Worm (Caenorhabditis elegans) whole organism, young adult: ENCODE data around the gene nhr-146.

Source experiments
- C17E4.6 ChIP-seq: fragments of 200-800 bp; sonication (Bioruptor generic); IDR thresholded peaks from 2 replicates; pipeline ENCODE4 v1.3.6; 2022; ENCODE audit warnings: missing genetic modification reagents, missing genetic modification characterization, missing compliant biosample characterization
- D2030.7 ChIP-seq: fragments of 200-800 bp; sonication (Bioruptor generic); IDR thresholded peaks from 2 replicates; pipeline ENCODE4 v1.3.6; 2022; ENCODE audit warnings: missing genetic modification reagents, missing genetic modification characterization, missing compliant biosample characterization
- F33H1.4 ChIP-seq: fragments of 200-800 bp; sonication (Bioruptor generic); IDR thresholded peaks from 2 replicates; pipeline ENCODE4 v1.3.6; 2022; ENCODE audit warnings: missing genetic modification reagents, missing genetic modification characterization, missing compliant biosample characterization
- F55B11.4 ChIP-seq: sonication (generic microtip); optimal IDR thresholded peaks from 2 replicates; lab custom pipeline; 2016; ENCODE audit warnings: missing compliant biosample characterization, missing genetic modification characterization, borderline replicate concordance; ENCODE audit not compliant: insufficient read depth
- F57C9.4 ChIP-seq: sonication (generic microtip); optimal IDR thresholded peaks from 2 replicates; lab custom pipeline; 2017; ENCODE audit warnings: mild to moderate bottlenecking, missing genetic modification characterization, missing compliant biosample characterization
- K12H6.12 ChIP-seq: fragments of 200-800 bp; sonication (Bioruptor generic); optimal IDR thresholded peaks from 2 replicates; lab custom pipeline; 2018; ENCODE audit warnings: mild to moderate bottlenecking, missing genetic modification characterization, missing compliant biosample characterization
- ZK185.1 ChIP-seq: sonication (generic microtip); optimal IDR thresholded peaks from 2 replicates; lab custom pipeline; 2016; ENCODE audit warnings: mild to moderate bottlenecking, missing genetic modification characterization, missing compliant biosample characterization; ENCODE audit not compliant: poor library complexity, severe bottlenecking
- akir-1 ChIP-seq: fragments of 200-800 bp; sonication (Bioruptor generic); optimal IDR thresholded peaks from 2 replicates; lab custom pipeline; 2018; ENCODE audit warnings: mild to moderate bottlenecking, missing genetic modification characterization, moderate library complexity, missing compliant biosample characterization
- atf-7 ChIP-seq: sonication (generic microtip); optimal IDR thresholded peaks from 2 replicates; lab custom pipeline; 2017; ENCODE audit warnings: mild to moderate bottlenecking, missing genetic modification characterization, missing compliant biosample characterization
- athp-1 ChIP-seq: sonication (generic microtip); optimal IDR thresholded peaks from 2 replicates; lab custom pipeline; 2017; ENCODE audit warnings: mild to moderate bottlenecking, missing genetic modification characterization, missing compliant biosample characterization
- bed-1 ChIP-seq: fragments of 200-800 bp; sonication (Bioruptor generic); IDR thresholded peaks from 2 replicates; pipeline ENCODE4 v1.3.6; 2022; ENCODE audit warnings: missing genetic modification reagents, missing genetic modification characterization, missing compliant biosample characterization
- bed-2 ChIP-seq: fragments of 200-800 bp; sonication (Bioruptor generic); IDR thresholded peaks from 2 replicates; pipeline ENCODE4 v1.3.6; 2022; ENCODE audit warnings: missing genetic modification reagents, missing genetic modification characterization, missing compliant biosample characterization
- cebp-1 ChIP-seq, 2 experiments: fragments of 200-800 bp in 1 of 2; sonication (Bioruptor generic) in 1 of 2; sonication (generic microtip) in 1 of 2; IDR thresholded peaks in 1 of 2; optimal IDR thresholded peaks in 1 of 2; 2 replicates each; pipeline versions ENCODE4 v1.3.6 to Lab custom; 2017 to 2022; ENCODE audit warnings: missing compliant biosample characterization in 2 of 2, missing genetic modification characterization in 2 of 2, mild to moderate bottlenecking in 1 of 2, missing genetic modification reagents in 1 of 2, moderate library complexity in 1 of 2
- ceh-27 ChIP-seq: fragments of 200-800 bp; sonication (Bioruptor generic); optimal IDR thresholded peaks from 2 replicates; lab custom pipeline; 2018; ENCODE audit warnings: mild to moderate bottlenecking, missing genetic modification characterization, moderate library complexity, missing compliant biosample characterization
- ceh-58 ChIP-seq: fragments of 200-800 bp; sonication (Bioruptor generic); IDR thresholded peaks from 2 replicates; pipeline ENCODE4 v1.3.6; 2022; ENCODE audit warnings: missing genetic modification characterization, missing compliant biosample characterization
- chd-7 ChIP-seq: sonication (generic microtip); optimal IDR thresholded peaks from 2 replicates; lab custom pipeline; 2016; ENCODE audit warnings: mild to moderate bottlenecking, missing genetic modification characterization, moderate library complexity, missing compliant biosample characterization
- dpff-1 ChIP-seq: sonication (generic microtip); optimal IDR thresholded peaks from 2 replicates; lab custom pipeline; 2017; ENCODE audit warnings: mild to moderate bottlenecking, missing genetic modification characterization, missing compliant biosample characterization
- dpl-1 ChIP-seq: fragments of 150-350 bp; optimal IDR thresholded peaks from 2 replicates; lab custom pipeline; 2014; ENCODE audit warnings: missing biosample characterization, missing genetic modification reagents, missing genetic modification characterization
- efl-1 ChIP-seq: fragments of 150-350 bp; optimal IDR thresholded peaks from 2 replicates; lab custom pipeline; 2014; ENCODE audit warnings: missing biosample characterization, missing genetic modification reagents, missing genetic modification characterization
- egrh-3 ChIP-seq: fragments of 200-800 bp; sonication (Bioruptor generic); IDR thresholded peaks from 2 replicates; pipeline ENCODE4 v1.3.6; 2022; ENCODE audit warnings: missing genetic modification reagents, missing genetic modification characterization, missing compliant biosample characterization
- ets-4 ChIP-seq: fragments of 200-800 bp; sonication (Bioruptor generic); optimal IDR thresholded peaks from 2 replicates; lab custom pipeline; 2018; ENCODE audit warnings: mild to moderate bottlenecking, missing genetic modification characterization, missing compliant biosample characterization
- gei-17 ChIP-seq: fragments of 200-800 bp; sonication (Bioruptor generic); optimal IDR thresholded peaks from 2 replicates; lab custom pipeline; 2018; ENCODE audit warnings: mild to moderate bottlenecking, missing genetic modification characterization, missing compliant biosample characterization
- him-1 ChIP-seq: sonication (generic microtip); optimal IDR thresholded peaks from 2 replicates; lab custom pipeline; 2016; ENCODE audit warnings: missing genotype, missing genetic modification reagents, missing genetic modification characterization, missing compliant biosample characterization
- hlh-26 ChIP-seq: fragments of 200-800 bp; sonication (Bioruptor generic); conservative IDR thresholded peaks from 2 replicates; pipeline ENCODE4 v1.3.6; 2022; ENCODE audit warnings: missing genetic modification reagents, missing genetic modification characterization, missing compliant biosample characterization
- hmg-1.2 ChIP-seq: fragments of 200-800 bp; sonication (Bioruptor generic); IDR thresholded peaks from 2 replicates; pipeline ENCODE4 v1.3.6; 2022; ENCODE audit warnings: missing genetic modification reagents, missing genetic modification characterization, missing compliant biosample characterization
- hmg-20 ChIP-seq: fragments of 200-800 bp; sonication (Bioruptor generic); IDR thresholded peaks from 2 replicates; pipeline ENCODE4 v1.3.6; 2022; ENCODE audit warnings: missing genetic modification reagents, missing genetic modification characterization, missing compliant biosample characterization
- let-607 ChIP-seq, 2 experiments: fragments of 200-800 bp in 1 of 2; sonication (Bioruptor generic) in 1 of 2; sonication (generic microtip) in 1 of 2; optimal IDR thresholded peaks; 2 replicates each; lab custom pipeline; 2016 to 2018; ENCODE audit warnings: mild to moderate bottlenecking in 2 of 2, missing compliant biosample characterization in 2 of 2, missing genetic modification characterization in 2 of 2, moderate library complexity in 2 of 2, missing genotype in 1 of 2
- lin-40 ChIP-seq: sonication (generic microtip); optimal IDR thresholded peaks from 2 replicates; lab custom pipeline; 2016; ENCODE audit warnings: missing genetic modification characterization, mild to moderate bottlenecking, missing compliant biosample characterization, missing genotype, missing genetic modification reagents
- lin-54 ChIP-seq: fragments of 200-800 bp; sonication (Bioruptor generic); optimal IDR thresholded peaks from 2 replicates; lab custom pipeline; 2018; ENCODE audit warnings: mild to moderate bottlenecking, missing genetic modification characterization, missing compliant biosample characterization
- madf-8 ChIP-seq: fragments of 200-800 bp; sonication (Bioruptor generic); conservative IDR thresholded peaks from 2 replicates; pipeline ENCODE4 v1.3.6; 2022; ENCODE audit warnings: missing genetic modification reagents, missing genetic modification characterization, missing compliant biosample characterization
- mel-28 ChIP-seq: sonication (generic microtip); optimal IDR thresholded peaks from 2 replicates; lab custom pipeline; 2016; ENCODE audit warnings: borderline replicate concordance, mild to moderate bottlenecking, missing genetic modification characterization, missing compliant biosample characterization
- mxl-1 ChIP-seq: sonication (generic microtip); optimal IDR thresholded peaks from 2 replicates; lab custom pipeline; 2016; ENCODE audit warnings: missing genetic modification characterization, missing compliant biosample characterization
- pha-4 ChIP-seq: fragments of 150-350 bp; sonication (generic microtip); optimal IDR thresholded peaks from 2 replicates; lab custom pipeline; 2014; ENCODE audit warnings: missing biosample characterization, missing genetic modification reagents, missing genetic modification characterization
- rcor-1 ChIP-seq: fragments of 200-800 bp; sonication (Bioruptor generic); IDR thresholded peaks from 2 replicates; pipeline ENCODE4 v1.3.6; 2022; ENCODE audit warnings: missing genetic modification reagents, missing genetic modification characterization, missing compliant biosample characterization
- rec-8 ChIP-seq, 2 experiments: sonication (generic microtip); optimal IDR thresholded peaks; 2 replicates each; lab custom pipeline; 2016; ENCODE audit warnings: mild to moderate bottlenecking in 2 of 2, missing genetic modification characterization in 2 of 2, missing genetic modification reagents in 2 of 2, missing genotype in 2 of 2, missing biosample characterization in 1 of 2, missing compliant biosample characterization in 1 of 2, moderate library complexity in 1 of 2
- rpc-1 ChIP-seq, 2 experiments: fragments of 150-350 bp in 1 of 2; sonication (generic microtip) in 1 of 2; optimal IDR thresholded peaks; 2 replicates each; lab custom pipeline; 2014 to 2018; ENCODE audit warnings: missing biosample characterization in 1 of 2, missing genetic modification characterization in 1 of 2, missing genetic modification reagents in 1 of 2, missing genotype in 1 of 2
- sea-2 ChIP-seq: fragments of 200-800 bp; sonication (Bioruptor generic); IDR thresholded peaks from 2 replicates; pipeline ENCODE4 v1.3.6; 2022; ENCODE audit warnings: missing genetic modification characterization, missing compliant biosample characterization
- snpc-4 ChIP-seq, 5 experiments: fragments of 150-350 bp in 1 of 5; sonication (generic microtip) in 4 of 5; optimal IDR thresholded peaks; 2 replicates each; lab custom pipeline; 2014 to 2018; ENCODE audit warnings: missing genetic modification characterization in 5 of 5, missing biosample characterization in 3 of 5, antibody characterized with exemption in 2 of 5, mild to moderate bottlenecking in 2 of 5, missing compliant biosample characterization in 2 of 5, missing genotype in 2 of 5, moderate library complexity in 2 of 5, missing genetic modification reagents in 1 of 5
- xnd-1 ChIP-seq: sonication (generic microtip); optimal IDR thresholded peaks from 2 replicates; lab custom pipeline; 2016; ENCODE audit warnings: missing genotype, missing genetic modification reagents, missing genetic modification characterization, missing compliant biosample characterization
- zfh-2 ChIP-seq: fragments of 200-800 bp; sonication (Bioruptor generic); conservative IDR thresholded peaks from 2 replicates; pipeline ENCODE4 v1.3.6; 2022; ENCODE audit warnings: missing genetic modification reagents, missing genetic modification characterization, missing compliant biosample characterization
- zim-3 ChIP-seq: sonication (generic microtip); optimal IDR thresholded peaks from 2 replicates; lab custom pipeline; 2017; ENCODE audit warnings: mild to moderate bottlenecking, missing genetic modification characterization, moderate library complexity, missing compliant biosample characterization
- ztf-22 ChIP-seq: fragments of 200-800 bp; sonication (Bioruptor generic); optimal IDR thresholded peaks from 2 replicates; lab custom pipeline; 2018; ENCODE audit warnings: mild to moderate bottlenecking, missing genetic modification characterization, moderate library complexity, missing compliant biosample characterization
- ztf-25 ChIP-seq: fragments of 200-800 bp; sonication (Bioruptor generic); IDR thresholded peaks from 2 replicates; pipeline ENCODE4 v1.3.6; 2022; ENCODE audit warnings: missing genetic modification reagents, missing genetic modification characterization, missing compliant biosample characterization
- ztf-6 ChIP-seq: fragments of 200-800 bp; sonication (Bioruptor generic); IDR thresholded peaks from 2 replicates; pipeline ENCODE4 v1.3.6; 2022; ENCODE audit warnings: missing genetic modification reagents, missing genetic modification characterization, missing compliant biosample characterization

nhr-146 gene

ce11 chrIV:1626342-1626855, at the start of gene nhr-146:
TSS of gene nhr-146 (plus strand) at chrIV:1626805.
- no peak for TF ChIP-seq lin-54 (GFP tag; lab: Kevin White, UChicago)

- TF ChIP-seq xnd-1, result peak; percentile 74
- peak; percentile 93 for TF ChIP-seq efl-1 (GFP tag; lab: Kevin White, UChicago)
- peak; percentile 92 for TF ChIP-seq athp-1 (tag; lab: Kevin White, UChicago)
- no peak for TF ChIP-seq ztf-25 (GFP tag; lab: Robert Waterston, UW)
- TF ChIP-seq ceh-27, result peak; percentile 81
- peak; percentile 46 for TF ChIP-seq snpc-4 (GFP tag; optimal IDR thresholded peaks at IDR 0.05; lab: Kevin White, UChicago)
- peak; percentile 50 to 66 (median 59) for TF ChIP-seq snpc-4 (tag; optimal IDR thresholded peaks at IDR 0.05; lab: Kevin White, UChicago)
- peak; percentile 42 for TF ChIP-seq rpc-1 (optimal IDR thresholded peaks at IDR 0.05; lab: Kevin White, UChicago)
- no peak for TF ChIP-seq rpc-1 (tag; optimal IDR thresholded peaks at IDR 0.05; lab: Kevin White, UChicago)
- no peak for TF ChIP-seq ceh-58 (GFP tag; lab: Robert Waterston, UW)
- no peak for TF ChIP-seq ztf-22 (GFP tag; lab: Kevin White, UChicago)
- peak; percentile 70 for TF ChIP-seq hmg-1.2 (GFP tag; lab: Robert Waterston, UW)
- TF ChIP-seq F57C9.4 (tag; lab: Kevin White, UChicago), result no peak
- no peak for TF ChIP-seq ztf-6
- TF ChIP-seq cebp-1 (GFP tag; IDR thresholded peaks at IDR 0.05; lab: Robert Waterston, UW), result peak; percentile 42; the same call in 1 of the 2 replicates
- peak; percentile 80 for TF ChIP-seq cebp-1 (tag; optimal IDR thresholded peaks at IDR 0.05; lab: Kevin White, UChicago)
- TF ChIP-seq C17E4.6 (GFP tag; lab: Robert Waterston, UW), result peak; percentile 78
- peak; percentile 83 for TF ChIP-seq bed-2 (GFP tag; lab: Robert Waterston, UW)
- peak; percentile 81 for TF ChIP-seq F33H1.4 (GFP tag; lab: Robert Waterston, UW)
- peak; percentile 33 for TF ChIP-seq atf-7 (tag; lab: Kevin White, UChicago)
- peak; percentile 83 for TF ChIP-seq zfh-2 (GFP tag; lab: Robert Waterston, UW)
- peak; percentile 14 to 56 for TF ChIP-seq rec-8 (tag; optimal IDR thresholded peaks at IDR 0.05; lab: Kevin White, UChicago)
- TF ChIP-seq K12H6.12 (tag; lab: Kevin White, UChicago), result peak; percentile 72
- TF ChIP-seq lin-40 (tag; lab: Kevin White, UChicago), result peak; percentile 89
- TF ChIP-seq pha-4 (tag; lab: Kevin White, UChicago), result peak; percentile 62
- TF ChIP-seq mel-28 (tag; lab: Kevin White, UChicago), result peak; percentile 25
- TF ChIP-seq gei-17 (GFP tag; lab: Kevin White, UChicago), result peak; percentile 34
- TF ChIP-seq rcor-1 (GFP tag; lab: Robert Waterston, UW), result peak; percentile 80
- TF ChIP-seq let-607 (tag; optimal IDR thresholded peaks at IDR 0.05; lab: Kevin White, UChicago), result peak in 1 of 2 experiments; percentile 58
- TF ChIP-seq egrh-3 (GFP tag; lab: Robert Waterston, UW), result peak; percentile 65
- peak; percentile 54 for TF ChIP-seq zim-3 (tag; lab: Kevin White, UChicago)
- TF ChIP-seq F55B11.4, result no peak
- TF ChIP-seq hmg-20, result 0 out of 2 replicates have a peak, but pooled peaks have one; percentile 45
- no peak for TF ChIP-seq hlh-26 (GFP tag; lab: Robert Waterston, UW)
- TF ChIP-seq sea-2 (GFP tag; lab: Robert Waterston, UW), result no peak
- TF ChIP-seq chd-7 (tag; lab: Kevin White, UChicago), result peak; percentile 65
- TF ChIP-seq dpl-1, result peak; percentile 85
- peak; percentile 77 for TF ChIP-seq madf-8 (GFP tag; lab: Robert Waterston, UW)
- TF ChIP-seq bed-1 (GFP tag; lab: Robert Waterston, UW), result no peak
- peak; percentile 90 for TF ChIP-seq ZK185.1 (tag; lab: Kevin White, UChicago)
- TF ChIP-seq akir-1 (GFP tag; lab: Kevin White, UChicago), result no peak
- peak; percentile 91 for TF ChIP-seq D2030.7
- no peak for TF ChIP-seq mxl-1 (tag; lab: Kevin White, UChicago)
- peak; percentile 20 for TF ChIP-seq ets-4 (GFP tag; lab: Kevin White, UChicago)
- TF ChIP-seq dpff-1 (tag; lab: Kevin White, UChicago), result no peak
- no peak for TF ChIP-seq him-1 (tag; lab: Kevin White, UChicago)
These were observed 30.8 kb upstream of the nhr-146 start, which contains the start of gene npp-8 for ce11 chrIV:1595802-1596201. TSS of gene npp-8 (minus strand) at chrIV:1595824.
